Worm (Caenorhabditis elegans) whole organism, L2 larva: ENCODE data around the gene Y37A1A.2.

ENCODE experiments used
- alr-1 ChIP-seq: fragments of 150-350 bp; optimal IDR thresholded peaks from 2 replicates; lab custom pipeline; 2014; ENCODE audit warnings: missing biosample characterization, missing genetic modification characterization
- ama-1 ChIP-seq: fragments of 150-350 bp; optimal IDR thresholded peaks from 2 replicates; lab custom pipeline; 2018; ENCODE audit warnings: inconsistent platforms
- blmp-1 ChIP-seq: sonication (generic microtip); optimal IDR thresholded peaks from 2 replicates; lab custom pipeline; 2017; ENCODE audit warnings: missing genetic modification characterization, mild to moderate bottlenecking, missing compliant biosample characterization, antibody characterized with exemption, moderate library complexity; ENCODE audit not compliant: insufficient read depth
- dmd-4 ChIP-seq: sonication (generic microtip); optimal IDR thresholded peaks from 2 replicates; lab custom pipeline; 2017; ENCODE audit warnings: missing biosample characterization, missing genetic modification characterization
- elt-3 ChIP-seq: sonication (generic microtip); optimal IDR thresholded peaks from 2 replicates; lab custom pipeline; 2017; ENCODE audit warnings: missing biosample characterization, missing genetic modification characterization
- nhr-23 ChIP-seq: fragments of 150-350 bp; optimal IDR thresholded peaks from 2 replicates; lab custom pipeline; 2014; ENCODE audit warnings: missing biosample characterization, missing genetic modification reagents, missing genetic modification characterization
- nhr-237 ChIP-seq: fragments of 150-350 bp; optimal IDR thresholded peaks from 2 replicates; lab custom pipeline; 2014; ENCODE audit warnings: missing biosample characterization, missing genetic modification characterization
- sma-9 ChIP-seq, 2 experiments: fragments of 150-350 bp in 1 of 2; sonication (generic microtip) in 1 of 2; optimal IDR thresholded peaks; 2 replicates each; lab custom pipeline; 2014 to 2016; ENCODE audit warnings: missing genetic modification characterization in 2 of 2, mild to moderate bottlenecking in 1 of 2, missing biosample characterization in 1 of 2, missing compliant biosample characterization in 1 of 2, missing genetic modification reagents in 1 of 2, moderate library complexity in 1 of 2
- unc-39 ChIP-seq: fragments of 150-350 bp; optimal IDR thresholded peaks from 2 replicates; lab custom pipeline; 2014; ENCODE audit warnings: missing biosample characterization, missing genetic modification characterization
- unc-62 ChIP-seq: fragments of 150-350 bp; optimal IDR thresholded peaks from 2 replicates; lab custom pipeline; 2014; ENCODE audit warnings: missing biosample characterization, missing genetic modification reagents, missing genetic modification characterization
- zag-1 ChIP-seq: fragments of 150-350 bp; optimal IDR thresholded peaks from 2 replicates; lab custom pipeline; 2014; ENCODE audit warnings: missing biosample characterization, missing genetic modification characterization
- ztf-11 ChIP-seq: sonication (generic microtip); optimal IDR thresholded peaks from 2 replicates; lab custom pipeline; 2017; ENCODE audit warnings: missing biosample characterization, missing genetic modification characterization

ce11 chrIV:13953974-13954373 lies 41.1 kb upstream of the Y37A1A.2 start:
- no peak for TF ChIP-seq alr-1 (tag; lab: Kevin White, UChicago)
- no peak for TF ChIP-seq unc-39 (tag; lab: Kevin White, UChicago)
- no peak for TF ChIP-seq nhr-23
- TF ChIP-seq dmd-4 (tag; lab: Kevin White, UChicago) = no peak
- TF ChIP-seq ama-1 (lab: Kevin White, UChicago) = no peak
- TF ChIP-seq blmp-1 = no peak
- no peak for TF ChIP-seq nhr-237 (tag; lab: Kevin White, UChicago)
- no peak for TF ChIP-seq ztf-11
- TF ChIP-seq unc-62 = no peak
- no peak for TF ChIP-seq elt-3 (tag; lab: Kevin White, UChicago)
- TF ChIP-seq sma-9 (GFP tag; optimal IDR thresholded peaks at IDR 0.05; lab: Kevin White, UChicago) = no peak
- no peak for TF ChIP-seq sma-9 (tag; optimal IDR thresholded peaks at IDR 0.05; lab: Kevin White, UChicago)
- TF ChIP-seq zag-1 (tag; lab: Kevin White, UChicago) = no peak
